Worm (Caenorhabditis elegans): ENCODE data around the gene fbxa-77.

Gene fbxa-77

ce11 chrIII:1214121-1214673 lies 35.1 kb upstream of the fbxa-77 start:
- TF ChIP-seq scrt-1 (GFP tag; IDR thresholded peaks at IDR 0.05) (no peak), aly-1 (tag; optimal IDR thresholded peaks at IDR 0.05) (no peak), pes-1 (GFP tag; IDR thresholded peaks at IDR 0.05) (no peak), hmg-4 (GFP tag; optimal IDR thresholded peaks at IDR 0.05) (no peak), hmbx-1 (tag; optimal IDR thresholded peaks at IDR 0.05) (no peak), B0310.2 (tag; optimal IDR thresholded peaks at IDR 0.05) (no peak), flt-1 (GFP tag; IDR thresholded peaks at IDR 0.05) (no peak), hnd-1 (tag; optimal IDR thresholded peaks at IDR 0.05) (no peak), tbx-11 (GFP tag; IDR thresholded peaks at IDR 0.05) (no peak), ama-1 (optimal IDR thresholded peaks at IDR 0.05) (no peak)

DNA sequence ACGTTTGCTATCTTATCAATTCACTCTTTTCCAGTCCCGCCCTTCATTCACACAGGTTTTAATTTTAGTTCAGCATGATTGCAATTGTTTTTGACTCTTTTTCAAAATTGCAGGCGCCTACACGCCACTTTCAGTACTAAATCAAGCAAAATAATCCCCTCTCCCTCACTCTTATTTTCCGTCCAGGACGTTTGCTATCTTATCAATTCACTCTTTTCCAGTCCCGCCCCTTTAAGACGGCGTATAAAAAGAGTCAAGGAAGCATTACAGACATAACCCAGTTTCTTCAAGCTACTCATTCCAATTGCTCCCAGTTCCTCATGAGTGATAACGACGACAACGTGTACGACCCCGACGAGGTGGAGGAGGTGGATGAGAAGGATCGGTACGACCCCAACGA lies 34.6 kb upstream of the fbxa-77 start, which contains the start of gene Y119D3B.21:
TSS of gene Y119D3B.21 (plus strand) at position 321 of the 400 bp plus-strand sequence.
- TF ChIP-seq hnd-1 (tag; optimal IDR thresholded peaks at IDR 0.05): no peak

DNA sequence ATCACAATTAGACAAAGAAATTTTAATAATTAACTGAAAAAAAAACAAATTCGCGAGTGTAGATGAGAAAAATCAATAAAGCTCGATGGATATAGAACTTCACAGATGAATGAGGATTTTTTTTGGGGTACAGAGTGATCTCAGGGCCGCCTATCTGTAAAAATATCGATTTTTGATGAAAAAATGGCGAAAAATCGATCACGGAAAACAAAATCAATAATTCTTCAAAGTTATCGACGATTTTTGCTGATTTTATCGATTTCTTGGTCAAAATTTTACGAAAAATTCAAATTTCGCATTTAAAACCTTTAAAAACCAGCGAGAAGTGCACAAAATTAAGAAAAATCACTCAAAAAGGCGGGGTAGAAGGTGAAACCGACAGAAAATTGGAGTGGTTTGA lies 33.2 kb upstream of the fbxa-77 start:
- TF ChIP-seq hmg-4 (GFP tag; optimal IDR thresholded peaks at IDR 0.05) (no peak), scrt-1 (GFP tag; IDR thresholded peaks at IDR 0.05) (no peak), ceh-13 (GFP tag; optimal IDR thresholded peaks at IDR 0.05) (no peak), F13C5.2 (tag; optimal IDR thresholded peaks at IDR 0.05) (no peak), sea-1 (GFP tag; conservative IDR thresholded peaks at IDR 0.05) (no peak), B0310.2 (tag; optimal IDR thresholded peaks at IDR 0.05) (no peak), ceh-36 (tag; optimal IDR thresholded peaks at IDR 0.05) (no peak), tbx-37 (GFP tag; conservative IDR thresholded peaks at IDR 0.05) (no peak), aly-1 (tag; optimal IDR thresholded peaks at IDR 0.05) (no peak), tra-4 (tag; optimal IDR thresholded peaks at IDR 0.05) (no peak), hmbx-1 (tag; optimal IDR thresholded peaks at IDR 0.05) (no peak), flt-1 (GFP tag; IDR thresholded peaks at IDR 0.05) (no peak), ets-7 (tag; optimal IDR thresholded peaks at IDR 0.05) (no peak), pes-1 (GFP tag; IDR thresholded peaks at IDR 0.05) (no peak), ama-1 (optimal IDR thresholded peaks at IDR 0.05) (no peak), tbx-11 (GFP tag; IDR thresholded peaks at IDR 0.05) (no peak), hnd-1 (tag; optimal IDR thresholded peaks at IDR 0.05) (no peak)

ce11 chrIII:1218221-1218620 lies 31.1 kb upstream of the fbxa-77 start:
- TF ChIP-seq hnd-1 (tag; optimal IDR thresholded peaks at IDR 0.05) (peak; percentile 0), hmbx-1 (tag; optimal IDR thresholded peaks at IDR 0.05) (no peak), tbx-37 (GFP tag; conservative IDR thresholded peaks at IDR 0.05) (peak; percentile 40), ama-1 (optimal IDR thresholded peaks at IDR 0.05) (no peak), aly-1 (tag; optimal IDR thresholded peaks at IDR 0.05) (peak; percentile 73), scrt-1 (GFP tag; IDR thresholded peaks at IDR 0.05) (peak; percentile 77), flt-1 (GFP tag; IDR thresholded peaks at IDR 0.05) (peak; percentile 77), sea-1 (GFP tag; conservative IDR thresholded peaks at IDR 0.05) (0 out of 2 replicates have a peak, but pooled peaks have one; percentile 64), ets-7 (tag; optimal IDR thresholded peaks at IDR 0.05) (no peak), ceh-13 (GFP tag; optimal IDR thresholded peaks at IDR 0.05) (peak; percentile 31), hmg-4 (GFP tag; optimal IDR thresholded peaks at IDR 0.05) (peak; percentile 12), pes-1 (GFP tag; IDR thresholded peaks at IDR 0.05) (peak; percentile 83), tbx-11 (GFP tag; IDR thresholded peaks at IDR 0.05) (peak; percentile 73), ceh-36 (tag; optimal IDR thresholded peaks at IDR 0.05) (peak; percentile 76), tra-4 (tag; optimal IDR thresholded peaks at IDR 0.05) (no peak), B0310.2 (tag; optimal IDR thresholded peaks at IDR 0.05) (peak; percentile 57), F13C5.2 (tag; optimal IDR thresholded peaks at IDR 0.05) (peak; percentile 58)

- no peak for TF ChIP-seq sea-1 (GFP tag; conservative IDR thresholded peaks at IDR 0.05)
- no peak for TF ChIP-seq ceh-36 (tag; optimal IDR thresholded peaks at IDR 0.05)
- TF ChIP-seq aly-1 (tag; optimal IDR thresholded peaks at IDR 0.05): no peak
- no peak for TF ChIP-seq hnd-1 (tag; optimal IDR thresholded peaks at IDR 0.05)
- no peak for TF ChIP-seq flt-1 (GFP tag; IDR thresholded peaks at IDR 0.05)
- no peak for TF ChIP-seq ets-7 (tag; optimal IDR thresholded peaks at IDR 0.05)
- TF ChIP-seq hmbx-1 (tag; optimal IDR thresholded peaks at IDR 0.05): no peak
- TF ChIP-seq hmg-4 (GFP tag; optimal IDR thresholded peaks at IDR 0.05): no peak
- no peak for TF ChIP-seq tra-4 (tag; optimal IDR thresholded peaks at IDR 0.05)
These were observed 30.3 kb upstream of the fbxa-77 start for ce11 chrIII:1218998-1219397.

ce11 chrIII:1220012-1220411 lies 29.3 kb upstream of the fbxa-77 start:
- TF ChIP-seq aly-1 (tag; optimal IDR thresholded peaks at IDR 0.05) (no peak), flt-1 (GFP tag; IDR thresholded peaks at IDR 0.05) (no peak), ceh-36 (tag; optimal IDR thresholded peaks at IDR 0.05) (no peak), ets-7 (tag; optimal IDR thresholded peaks at IDR 0.05) (no peak), tbx-37 (GFP tag; conservative IDR thresholded peaks at IDR 0.05) (no peak), hmbx-1 (tag; optimal IDR thresholded peaks at IDR 0.05) (no peak)

DNA sequence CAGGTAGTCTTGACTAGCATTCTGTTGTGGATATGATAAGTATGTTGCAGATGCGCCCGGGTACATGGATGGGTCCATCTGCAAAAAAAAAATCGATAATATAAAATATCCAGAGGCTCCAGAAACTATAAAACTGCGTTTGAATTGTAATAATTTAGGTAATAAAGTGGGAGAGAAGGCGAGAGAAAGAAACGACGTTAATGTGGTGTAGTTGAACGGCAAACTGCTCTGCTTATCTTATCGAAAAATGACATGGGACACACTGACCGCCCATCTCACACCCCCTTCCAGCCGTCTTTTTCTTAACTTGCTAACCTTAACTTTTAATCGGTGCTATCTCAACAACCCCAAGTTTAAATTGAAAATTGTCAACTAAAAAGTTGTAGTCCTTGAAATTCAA lies 27.3 kb upstream of the fbxa-77 start:
- TF ChIP-seq tbx-11 (GFP tag; IDR thresholded peaks at IDR 0.05): no peak
- TF ChIP-seq tbx-37 (GFP tag; conservative IDR thresholded peaks at IDR 0.05): no peak
- no peak for TF ChIP-seq hnd-1 (tag; optimal IDR thresholded peaks at IDR 0.05)
- no peak for TF ChIP-seq flt-1 (GFP tag; IDR thresholded peaks at IDR 0.05)
- no peak for TF ChIP-seq hmg-4 (GFP tag; optimal IDR thresholded peaks at IDR 0.05)
- no peak for TF ChIP-seq tra-4 (tag; optimal IDR thresholded peaks at IDR 0.05)
- TF ChIP-seq F13C5.2 (tag; optimal IDR thresholded peaks at IDR 0.05): no peak
- TF ChIP-seq pes-1 (GFP tag; IDR thresholded peaks at IDR 0.05): no peak
- TF ChIP-seq ceh-13 (GFP tag; optimal IDR thresholded peaks at IDR 0.05): no peak
- no peak for TF ChIP-seq B0310.2 (tag; optimal IDR thresholded peaks at IDR 0.05)
- TF ChIP-seq sea-1 (GFP tag; conservative IDR thresholded peaks at IDR 0.05): no peak
- no peak for TF ChIP-seq scrt-1 (GFP tag; IDR thresholded peaks at IDR 0.05)
- TF ChIP-seq ets-7 (tag; optimal IDR thresholded peaks at IDR 0.05): no peak
- no peak for TF ChIP-seq aly-1 (tag; optimal IDR thresholded peaks at IDR 0.05)
- TF ChIP-seq ama-1 (optimal IDR thresholded peaks at IDR 0.05): no peak
- TF ChIP-seq hmbx-1 (tag; optimal IDR thresholded peaks at IDR 0.05): no peak
- no peak for TF ChIP-seq ceh-36 (tag; optimal IDR thresholded peaks at IDR 0.05)
